Worm (Caenorhabditis elegans) whole organism, midembryonic: ENCODE results near the gene ZK1307.9.

ENCODE experiments used
- T22C8.4 ChIP-seq: fragments of 200-800 bp; sonication (Bioruptor generic); IDR thresholded peaks from 2 replicates; pipeline ENCODE4 v1.3.6; 2022; ENCODE audit warnings: missing genetic modification characterization, missing compliant biosample characterization
- cog-1 ChIP-seq: sonication (generic microtip); optimal IDR thresholded peaks from 2 replicates; lab custom pipeline; 2016; ENCODE audit warnings: missing genetic modification characterization, missing compliant biosample characterization
- flt-1 ChIP-seq: fragments of 200-800 bp; sonication (Bioruptor generic); IDR thresholded peaks from 2 replicates; pipeline ENCODE4 v1.3.6; 2022; ENCODE audit warnings: missing genetic modification characterization, missing compliant biosample characterization
- klf-2 ChIP-seq: fragments of 200-800 bp; sonication (Bioruptor generic); conservative IDR thresholded peaks from 2 replicates; pipeline ENCODE4 v1.3.6; 2022; ENCODE audit warnings: missing genetic modification reagents, missing genetic modification characterization, missing compliant biosample characterization
- med-1 ChIP-seq: sonication (generic microtip); optimal IDR thresholded peaks from 2 replicates; lab custom pipeline; 2017; ENCODE audit warnings: missing genetic modification characterization, mild to moderate bottlenecking, missing compliant biosample characterization, antibody characterized with exemption, missing genetic modification reagents; ENCODE audit not compliant: insufficient read depth
- ref-1 ChIP-seq: fragments of 200-800 bp; sonication (Bioruptor generic); conservative IDR thresholded peaks from 2 replicates; pipeline ENCODE4 v1.3.6; 2022; ENCODE audit warnings: missing genetic modification reagents, missing genetic modification characterization, missing compliant biosample characterization
- tab-1 ChIP-seq: fragments of 200-800 bp; sonication (Bioruptor generic); IDR thresholded peaks from 2 replicates; pipeline ENCODE4 v1.3.6; 2022; ENCODE audit warnings: missing genetic modification characterization, missing compliant biosample characterization
- ztf-23 ChIP-seq: fragments of 200-800 bp; sonication (Bioruptor generic); IDR thresholded peaks from 2 replicates; pipeline ENCODE4 v1.3.6; 2022; ENCODE audit warnings: missing genetic modification reagents, missing genetic modification characterization, missing compliant biosample characterization
- ztf-29 ChIP-seq: fragments of 200-800 bp; sonication (Bioruptor generic); IDR thresholded peaks from 2 replicates; pipeline ENCODE4 v1.3.6; 2022; ENCODE audit warnings: missing genetic modification reagents, missing genetic modification characterization, missing compliant biosample characterization

The ZK1307.9 gene

ce11 chrII:9646928-9647838 is 2.1 kb upstream of the ZK1307.9 start, which contains the start of gene sqv-8:
Gene sqv-8, plus strand, starts transcription at chrII:9646978.
- TF ChIP-seq ztf-29 (no peak), tab-1 (GFP tag; lab: Robert Waterston, UW) (no peak), T22C8.4 (GFP tag; lab: Robert Waterston, UW) (peak; percentile 35; the same call in 1 of the 2 replicates)

- TF ChIP-seq ztf-23 (GFP tag; lab: Robert Waterston, UW) = no peak
- TF ChIP-seq ref-1 (GFP tag; lab: Robert Waterston, UW) = no peak
- TF ChIP-seq flt-1 = no peak
- no peak for TF ChIP-seq klf-2 (GFP tag; lab: Robert Waterston, UW)
- TF ChIP-seq med-1 (GFP tag; lab: Kevin White, UChicago) = no peak
- no peak for TF ChIP-seq ztf-29
- TF ChIP-seq cog-1 (tag; lab: Kevin White, UChicago) = no peak
- no peak for TF ChIP-seq T22C8.4 (GFP tag; lab: Robert Waterston, UW)
- TF ChIP-seq tab-1 (GFP tag; lab: Robert Waterston, UW) = no peak
Measured at ce11 chrII:9651700-9652099, 2.4 kb downstream of the ZK1307.9 start, which contains the start of gene ZK1307.4. Gene ZK1307.4, minus strand, starts transcription at chrII:9651800.

- no peak for TF ChIP-seq cog-1 (tag; lab: Kevin White, UChicago)
- TF ChIP-seq T22C8.4 (GFP tag; lab: Robert Waterston, UW) = no peak
- TF ChIP-seq ztf-29 = no peak
- no peak for TF ChIP-seq med-1 (GFP tag; lab: Kevin White, UChicago)
- TF ChIP-seq tab-1 (GFP tag; lab: Robert Waterston, UW) = no peak
- TF ChIP-seq ref-1 (GFP tag; lab: Robert Waterston, UW) = no peak
- no peak for TF ChIP-seq ztf-23 (GFP tag; lab: Robert Waterston, UW)
- no peak for TF ChIP-seq flt-1
Measured at ce11 chrII:9652919-9653318, 3.6 kb downstream of the ZK1307.9 start, which contains the start of gene ZK1307.3. Gene ZK1307.3, minus strand, starts transcription at chrII:9653019.

ce11 chrII:9653679-9654078 is 4.4 kb downstream of the ZK1307.9 start, which contains the start of gene ZK1307.2:
Gene ZK1307.2, minus strand, starts transcription at chrII:9653952.
- TF ChIP-seq cog-1 (tag; lab: Kevin White, UChicago) (no peak), ztf-29 (no peak), tab-1 (GFP tag; lab: Robert Waterston, UW) (no peak), T22C8.4 (GFP tag; lab: Robert Waterston, UW) (no peak), klf-2 (GFP tag; lab: Robert Waterston, UW) (no peak), med-1 (GFP tag; lab: Kevin White, UChicago) (no peak), ztf-23 (GFP tag; lab: Robert Waterston, UW) (no peak), ref-1 (GFP tag; lab: Robert Waterston, UW) (no peak), flt-1 (no peak)

ce11 chrII:9655530-9656139 is 6.3 kb downstream of the ZK1307.9 start, which contains the start of gene ZK1307.1:
Gene ZK1307.1, minus strand, starts transcription at chrII:9655580.
- no peak for TF ChIP-seq klf-2 (GFP tag; lab: Robert Waterston, UW)
- no peak for TF ChIP-seq T22C8.4 (GFP tag; lab: Robert Waterston, UW)
- no peak for TF ChIP-seq ref-1 (GFP tag; lab: Robert Waterston, UW)
- TF ChIP-seq tab-1 (GFP tag; lab: Robert Waterston, UW) = no peak
- no peak for TF ChIP-seq ztf-29
- no peak for TF ChIP-seq flt-1
- no peak for TF ChIP-seq med-1 (GFP tag; lab: Kevin White, UChicago)
- TF ChIP-seq cog-1 (tag; lab: Kevin White, UChicago) = no peak
- no peak for TF ChIP-seq ztf-23 (GFP tag; lab: Robert Waterston, UW)

- TF ChIP-seq ztf-29 = no peak
- no peak for TF ChIP-seq flt-1
- TF ChIP-seq cog-1 (tag; lab: Kevin White, UChicago) = no peak
- TF ChIP-seq ref-1 (GFP tag; lab: Robert Waterston, UW) = no peak
- TF ChIP-seq tab-1 (GFP tag; lab: Robert Waterston, UW) = no peak
- no peak for TF ChIP-seq klf-2 (GFP tag; lab: Robert Waterston, UW)
- no peak for TF ChIP-seq T22C8.4 (GFP tag; lab: Robert Waterston, UW)
- no peak for TF ChIP-seq med-1 (GFP tag; lab: Kevin White, UChicago)
- no peak for TF ChIP-seq ztf-23 (GFP tag; lab: Robert Waterston, UW)
Measured at ce11 chrII:9656210-9656755, 7.0 kb downstream of the ZK1307.9 start, which contains the start of gene gstk-1. Gene gstk-1, plus strand, starts transcription at chrII:9656705.

ce11 chrII:9658915-9659314 is 9.6 kb downstream of the ZK1307.9 start, which contains the start of gene ZK1320.2:
Gene ZK1320.2, minus strand, starts transcription at chrII:9659002.
- no peak for TF ChIP-seq cog-1 (tag; lab: Kevin White, UChicago)
- no peak for TF ChIP-seq ztf-29

ce11 chrII:9660379-9660778 is 11.1 kb downstream of the ZK1307.9 start, which contains the start of gene ZK1320.3:
Gene ZK1320.3, minus strand, starts transcription at chrII:9660419.
- TF ChIP-seq klf-2 (GFP tag; lab: Robert Waterston, UW) = no peak
- no peak for TF ChIP-seq cog-1 (tag; lab: Kevin White, UChicago)
- no peak for TF ChIP-seq tab-1 (GFP tag; lab: Robert Waterston, UW)
- no peak for TF ChIP-seq ztf-23 (GFP tag; lab: Robert Waterston, UW)
- no peak for TF ChIP-seq med-1 (GFP tag; lab: Kevin White, UChicago)
- TF ChIP-seq flt-1 = no peak
- no peak for TF ChIP-seq ref-1 (GFP tag; lab: Robert Waterston, UW)
- TF ChIP-seq T22C8.4 (GFP tag; lab: Robert Waterston, UW) = no peak
- TF ChIP-seq ztf-29 = no peak
